Worm (Caenorhabditis elegans) whole organism, mixed stage, embryonic: ENCODE measurements around the gene eor-1.

Experiments
- blmp-1 ChIP-seq: fragments of 150-350 bp; optimal IDR thresholded peaks from 2 replicates; lab custom pipeline; 2014; ENCODE audit warnings: missing biosample characterization, missing genetic modification characterization
- elt-3 ChIP-seq: fragments of 150-350 bp; optimal IDR thresholded peaks from 2 replicates; lab custom pipeline; 2014; ENCODE audit warnings: missing biosample characterization, missing genetic modification characterization
- flh-1 ChIP-seq: fragments of 200-800 bp; sonication (Bioruptor generic); optimal IDR thresholded peaks from 2 replicates; lab custom pipeline; 2018; ENCODE audit warnings: mild to moderate bottlenecking, missing genetic modification characterization, moderate library complexity, missing compliant biosample characterization
- lin-13 ChIP-seq: fragments of 150-350 bp; optimal IDR thresholded peaks from 2 replicates; lab custom pipeline; 2014; ENCODE audit warnings: missing biosample characterization, missing genetic modification characterization
- lsy-2 ChIP-seq: fragments of 150-350 bp; optimal IDR thresholded peaks from 2 replicates; lab custom pipeline; 2014; ENCODE audit warnings: missing biosample characterization, missing genetic modification characterization
- mep-1 ChIP-seq: fragments of 150-350 bp; optimal IDR thresholded peaks from 2 replicates; lab custom pipeline; 2017; ENCODE audit warnings: missing biosample characterization, missing genetic modification reagents, missing genetic modification characterization, inconsistent platforms
- nhr-28 ChIP-seq: fragments of 150-350 bp; optimal IDR thresholded peaks from 2 replicates; lab custom pipeline; 2014; ENCODE audit warnings: missing biosample characterization, missing genetic modification characterization
- nhr-76 ChIP-seq: sonication (generic microtip); optimal IDR thresholded peaks from 2 replicates; lab custom pipeline; 2017; ENCODE audit warnings: missing biosample characterization, missing genetic modification characterization
- pha-4 ChIP-seq: fragments of 150-350 bp; optimal IDR thresholded peaks from 2 replicates; lab custom pipeline; 2018; ENCODE audit warnings: missing biosample characterization, missing genetic modification reagents, missing genetic modification characterization
- snpc-4 ChIP-seq: fragments of 150-350 bp; optimal IDR thresholded peaks from 2 replicates; lab custom pipeline; 2014; ENCODE audit warnings: missing biosample characterization, missing genetic modification characterization
- sptf-1 ChIP-seq: sonication (generic microtip); optimal IDR thresholded peaks from 2 replicates; lab custom pipeline; 2017; ENCODE audit warnings: mild to moderate bottlenecking, missing genetic modification characterization, moderate library complexity, missing compliant biosample characterization
- tbx-8 ChIP-seq: fragments of 200-800 bp; sonication (Bioruptor generic); optimal IDR thresholded peaks from 2 replicates; lab custom pipeline; 2018; ENCODE audit warnings: mild to moderate bottlenecking, missing genetic modification characterization, moderate library complexity, missing compliant biosample characterization

ce11 chrIV:4751814-4752213, 47.2 kb downstream of the eor-1 start, which contains the start of gene Y17G9B.4:
- TF ChIP-seq elt-3 (no peak), sptf-1 (tag; lab: Kevin White, UChicago) (no peak), lsy-2 (no peak), flh-1 (GFP tag; lab: Kevin White, UChicago) (no peak), nhr-28 (tag; lab: Kevin White, UChicago) (no peak), blmp-1 (tag; lab: Kevin White, UChicago) (no peak), snpc-4 (no peak), mep-1 (tag; lab: Kevin White, UChicago) (no peak), lin-13 (tag; lab: Kevin White, UChicago) (no peak), tbx-8 (GFP tag; lab: Kevin White, UChicago) (no peak), nhr-76 (no peak), pha-4 (tag; lab: Kevin White, UChicago) (no peak)
